Fruit fly (Drosophila melanogaster): ENCODE data around the gene CG34134.

Gene CG34134

dm6 chr2L:8229134-8229533 lies 38.6 kb upstream of the CG34134 start:
- no peak for TF ChIP-seq CG14711 (tag; optimal IDR thresholded peaks at IDR 0.05)
- peak; percentile 5 for TF ChIP-seq CG7045 (GFP tag; optimal IDR thresholded peaks at IDR 0.05)
- TF ChIP-seq cic (GFP tag; optimal IDR thresholded peaks at IDR 0.05), result peak; percentile 75
- TF ChIP-seq Hr96 (GFP tag; optimal IDR thresholded peaks at IDR 0.05), result no peak

- TF ChIP-seq bab1 (GFP tag; optimal IDR thresholded peaks at IDR 0.05), result peak; percentile 48
- TF ChIP-seq cnc (optimal IDR thresholded peaks at IDR 0.05), result no peak
- peak; percentile 88 for TF ChIP-seq kay (GFP tag; ENCODE audit: borderline replicate concordance)
These were observed 29.9 kb upstream of the CG34134 start, which contains the start of gene Snx6 for dm6 chr2L:8220393-8220934. Gene Snx6, minus strand, starts transcription at chr2L:8220741.

- TF ChIP-seq CG33017 (tag; optimal IDR thresholded peaks at IDR 0.05), result no peak
- TF ChIP-seq CG11617 (GFP tag; optimal IDR thresholded peaks at IDR 0.05), result no peak
- TF ChIP-seq cnc (optimal IDR thresholded peaks at IDR 0.05), result no peak
- no peak for TF ChIP-seq kay (GFP tag; ENCODE audit: borderline replicate concordance)
- no peak for TF ChIP-seq Mnt (GFP tag; optimal IDR thresholded peaks at IDR 0.05)
- no peak for TF ChIP-seq ovo (GFP tag; optimal IDR thresholded peaks at IDR 0.05)
- TF ChIP-seq Hr96 (GFP tag; optimal IDR thresholded peaks at IDR 0.05), result no peak
- TF ChIP-seq pad (GFP tag; optimal IDR thresholded peaks at IDR 0.05), result no peak
- no peak for TF ChIP-seq CG14711 (tag; optimal IDR thresholded peaks at IDR 0.05)
- no peak for TF ChIP-seq cic (GFP tag; optimal IDR thresholded peaks at IDR 0.05)
- no peak for TF ChIP-seq Crg-1 (GFP tag; optimal IDR thresholded peaks at IDR 0.05)
- TF ChIP-seq toe (GFP tag; optimal IDR thresholded peaks at IDR 0.05), result no peak
- no peak for TF ChIP-seq CG1620 (GFP tag; optimal IDR thresholded peaks at IDR 0.05)
- no peak for TF ChIP-seq CG12768 (GFP tag; optimal IDR thresholded peaks at IDR 0.05)
- TF ChIP-seq CG5204 (GFP tag; optimal IDR thresholded peaks at IDR 0.05), result no peak
- TF ChIP-seq CG7045 (GFP tag; optimal IDR thresholded peaks at IDR 0.05), result no peak
- no peak for TF ChIP-seq Clk (GFP tag; optimal IDR thresholded peaks at IDR 0.05)
These were observed 27.3 kb upstream of the CG34134 start, which contains the start of gene CG8292 for dm6 chr2L:8217917-8218316. Gene CG8292, minus strand, starts transcription at chr2L:8218017.

dm6 chr2L:8215259-8215929 lies 24.8 kb upstream of the CG34134 start, which contains the start of gene CG8349:
Gene CG8349, plus strand, starts transcription at chr2L:8215915.
- TF ChIP-seq kay (GFP tag; ENCODE audit: borderline replicate concordance) (peak; percentile 81), cic (GFP tag; optimal IDR thresholded peaks at IDR 0.05) (no peak)

- TF ChIP-seq CG7045 (GFP tag; optimal IDR thresholded peaks at IDR 0.05), result peak; percentile 8
- TF ChIP-seq CG7101 (tag; optimal IDR thresholded peaks at IDR 0.05), result no peak
- TF ChIP-seq Clk (GFP tag; optimal IDR thresholded peaks at IDR 0.05), result no peak
- peak; percentile 63 for TF ChIP-seq CG12768 (GFP tag; optimal IDR thresholded peaks at IDR 0.05)
- no peak for TF ChIP-seq bab1 (GFP tag; optimal IDR thresholded peaks at IDR 0.05)
- TF ChIP-seq CG33017 (tag; optimal IDR thresholded peaks at IDR 0.05), result peak; percentile 32
- peak; percentile 50 for TF ChIP-seq CG11617 (GFP tag; optimal IDR thresholded peaks at IDR 0.05)
- TF ChIP-seq CG5204 (GFP tag; optimal IDR thresholded peaks at IDR 0.05), result no peak
- no peak for TF ChIP-seq toe (GFP tag; optimal IDR thresholded peaks at IDR 0.05)
- no peak for TF ChIP-seq ovo (GFP tag; optimal IDR thresholded peaks at IDR 0.05)
- TF ChIP-seq CG14711 (tag; optimal IDR thresholded peaks at IDR 0.05), result no peak
- peak; percentile 90 for TF ChIP-seq cic (GFP tag; optimal IDR thresholded peaks at IDR 0.05)
- peak; percentile 58 for TF ChIP-seq Mnt (GFP tag; optimal IDR thresholded peaks at IDR 0.05)
- TF ChIP-seq tj (GFP tag; optimal IDR thresholded peaks at IDR 0.05), result no peak
- TF ChIP-seq cnc (optimal IDR thresholded peaks at IDR 0.05), result no peak
- no peak for TF ChIP-seq pad (GFP tag; optimal IDR thresholded peaks at IDR 0.05)
These were observed 23.4 kb upstream of the CG34134 start, which contains the start of gene CG8353 for dm6 chr2L:8213987-8214386. Gene CG8353, plus strand, starts transcription at chr2L:8214045.

- TF ChIP-seq Hr96 (GFP tag; optimal IDR thresholded peaks at IDR 0.05) (peak; percentile 99), CG33017 (tag; optimal IDR thresholded peaks at IDR 0.05) (peak; percentile 99), Clk (GFP tag; optimal IDR thresholded peaks at IDR 0.05) (peak; percentile 98), toe (GFP tag; optimal IDR thresholded peaks at IDR 0.05) (peak; percentile 99), cnc (optimal IDR thresholded peaks at IDR 0.05) (no peak), CG7101 (tag; optimal IDR thresholded peaks at IDR 0.05) (peak; percentile 99), Crg-1 (GFP tag; optimal IDR thresholded peaks at IDR 0.05) (peak; percentile 99), CG14711 (tag; optimal IDR thresholded peaks at IDR 0.05) (peak; percentile 96), CG5204 (GFP tag; optimal IDR thresholded peaks at IDR 0.05) (peak; percentile 99), Mnt (GFP tag; optimal IDR thresholded peaks at IDR 0.05) (peak; percentile 98), ovo (GFP tag; optimal IDR thresholded peaks at IDR 0.05) (peak; percentile 98), cic (GFP tag; optimal IDR thresholded peaks at IDR 0.05) (peak; percentile 96), CG11617 (GFP tag; optimal IDR thresholded peaks at IDR 0.05) (peak; percentile 98), pad (GFP tag; optimal IDR thresholded peaks at IDR 0.05) (peak; percentile 92), CG1620 (GFP tag; optimal IDR thresholded peaks at IDR 0.05) (peak; percentile 99), tj (GFP tag; optimal IDR thresholded peaks at IDR 0.05) (peak; percentile 92), kay (GFP tag; ENCODE audit: borderline replicate concordance) (peak; percentile 95), CG12768 (GFP tag; optimal IDR thresholded peaks at IDR 0.05) (peak; percentile 99), CG7045 (GFP tag; optimal IDR thresholded peaks at IDR 0.05) (peak; percentile 99), bab1 (GFP tag; optimal IDR thresholded peaks at IDR 0.05) (peak; percentile 98)
These were observed 22.2 kb upstream of the CG34134 start, which contains the start of the genes CG8372 and CG8360 for dm6 chr2L:8212666-8213270. Gene CG8372, minus strand, starts transcription at chr2L:8212902. Gene CG8360, plus strand, starts transcription at chr2L:8212959.

Data from whole organism, adult.